Worm (Caenorhabditis elegans) whole organism, mixed stage, embryonic: ENCODE results near the gene btf-1.

Source experiments
- cnd-1 ChIP-seq: fragments of 200-800 bp; sonication (Bioruptor generic); optimal IDR thresholded peaks from 2 replicates; lab custom pipeline; 2018; ENCODE audit warnings: mild to moderate bottlenecking, missing genetic modification characterization, missing compliant biosample characterization
- ham-2 ChIP-seq: fragments of 200-800 bp; sonication (Bioruptor generic); optimal IDR thresholded peaks from 2 replicates; lab custom pipeline; 2018; ENCODE audit warnings: mild to moderate bottlenecking, missing genetic modification characterization, missing compliant biosample characterization
- lin-13 ChIP-seq: fragments of 150-350 bp; optimal IDR thresholded peaks from 2 replicates; lab custom pipeline; 2014; ENCODE audit warnings: missing biosample characterization, missing genetic modification characterization
- mab-5 ChIP-seq: fragments of 150-350 bp; optimal IDR thresholded peaks from 2 replicates; lab custom pipeline; 2014; ENCODE audit warnings: missing biosample characterization, missing genetic modification characterization
- nhr-12 ChIP-seq: fragments of 150-350 bp; optimal IDR thresholded peaks from 2 replicates; lab custom pipeline; 2014; ENCODE audit warnings: missing biosample characterization, missing genetic modification characterization
- nhr-2 ChIP-seq: fragments of 150-350 bp; optimal IDR thresholded peaks from 2 replicates; lab custom pipeline; 2014; ENCODE audit warnings: missing biosample characterization, missing genetic modification characterization
- nhr-28 ChIP-seq: fragments of 150-350 bp; optimal IDR thresholded peaks from 2 replicates; lab custom pipeline; 2014; ENCODE audit warnings: missing biosample characterization, missing genetic modification characterization
- pha-4 ChIP-seq: fragments of 150-350 bp; optimal IDR thresholded peaks from 2 replicates; lab custom pipeline; 2018; ENCODE audit warnings: missing biosample characterization, missing genetic modification reagents, missing genetic modification characterization

DNA sequence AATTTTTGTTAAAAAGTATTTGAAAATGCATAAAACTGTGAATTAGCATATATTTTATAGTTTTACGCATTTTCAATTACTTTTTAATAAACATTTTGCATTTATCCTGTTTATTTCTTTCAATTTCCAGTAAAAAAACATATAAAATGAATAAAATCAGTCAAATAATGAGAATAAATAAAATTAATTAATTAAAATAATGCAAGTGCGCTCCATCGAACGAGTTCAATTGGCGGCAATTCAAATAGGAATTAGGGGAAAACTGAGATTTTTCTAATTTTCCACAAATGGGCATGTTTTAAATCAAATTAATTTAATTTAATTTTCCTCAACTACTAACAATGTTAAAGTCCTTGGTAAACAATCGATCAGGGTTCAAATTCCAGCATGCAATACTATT is 43.9 kb upstream of the btf-1 start:
- TF ChIP-seq lin-13 (no peak), cnd-1 (tag; lab: Kevin White, UChicago) (no peak), nhr-2 (no peak), nhr-12 (tag; lab: Kevin White, UChicago) (no peak), pha-4 (tag; lab: Kevin White, UChicago) (no peak), ham-2 (no peak), nhr-28 (no peak), mab-5 (tag; lab: Kevin White, UChicago) (no peak)
